Fruit fly (Drosophila melanogaster) whole organism, prepupa: ENCODE measurements around the gene Grip128.

ENCODE experiments used
- CG10669 ChIP-seq: fragments of 200-800 bp; sonication (Bioruptor generic); optimal IDR thresholded peaks from 3 replicates; lab custom pipeline; 2018; ENCODE audit warnings: missing biosample characterization, mild to moderate bottlenecking, missing genetic modification characterization, moderate library complexity
- CG11294 ChIP-seq: fragments of 200-800 bp; sonication (Bioruptor generic); IDR thresholded peaks from 2 replicates; pipeline ENCODE4 v1.3.6; 2022; ENCODE audit warnings: missing biosample characterization, missing genetic modification characterization
- CG11762 ChIP-seq: fragments of 200-800 bp; sonication (Bioruptor generic); optimal IDR thresholded peaks from 3 replicates; lab custom pipeline; 2016; ENCODE audit warnings: missing biosample characterization, missing genetic modification characterization; ENCODE audit not compliant: insufficient read depth
- CG11902 ChIP-seq: fragments of 200-800 bp; sonication (Bioruptor generic); optimal IDR thresholded peaks from 3 replicates; lab custom pipeline; 2016; ENCODE audit warnings: missing biosample characterization, missing genetic modification characterization
- CG15336 ChIP-seq: fragments of 200-800 bp; sonication (Bioruptor generic); IDR thresholded peaks from 2 replicates; pipeline ENCODE4 v1.3.6; 2022; ENCODE audit warnings: missing biosample characterization, missing genetic modification characterization
- CG1621 ChIP-seq: fragments of 200-800 bp; sonication (Bioruptor generic); optimal IDR thresholded peaks from 3 replicates; lab custom pipeline; 2018; ENCODE audit warnings: missing biosample characterization, mild to moderate bottlenecking, missing genetic modification characterization
- CG3032 ChIP-seq: fragments of 200-800 bp; optimal IDR thresholded peaks from 2 replicates; lab custom pipeline; 2019; ENCODE audit warnings: missing biosample characterization, mild to moderate bottlenecking, missing genetic modification characterization, moderate library complexity
- CG31627 ChIP-seq: fragments of 200-800 bp; sonication (Bioruptor generic); optimal IDR thresholded peaks from 3 replicates; lab custom pipeline; 2016; ENCODE audit warnings: missing biosample characterization, missing genetic modification characterization
- CG32006 ChIP-seq: fragments of 200-800 bp; sonication (Bioruptor generic); optimal IDR thresholded peaks from 3 replicates; lab custom pipeline; 2017; ENCODE audit warnings: missing biosample characterization, mild to moderate bottlenecking, missing genetic modification characterization
- CG4318 ChIP-seq: fragments of 200-800 bp; sonication (Bioruptor generic); optimal IDR thresholded peaks from 3 replicates; lab custom pipeline; 2017; ENCODE audit warnings: missing biosample characterization, mild to moderate bottlenecking, missing genetic modification characterization
- CG6163 ChIP-seq: fragments of 200-800 bp; sonication (Bioruptor generic); IDR thresholded peaks from 3 replicates; pipeline ENCODE4 v1.3.6; 2022; ENCODE audit warnings: missing biosample characterization, missing genetic modification characterization
- CG6276 ChIP-seq: fragments of 200-800 bp; sonication (Bioruptor generic); optimal IDR thresholded peaks from 2 replicates; lab custom pipeline; 2017; ENCODE audit warnings: missing biosample characterization, mild to moderate bottlenecking, missing genetic modification characterization
- CG6792 ChIP-seq: fragments of 200-800 bp; sonication (Bioruptor generic); optimal IDR thresholded peaks from 3 replicates; lab custom pipeline; 2016; ENCODE audit warnings: missing biosample characterization, missing genetic modification characterization
- CG6808 ChIP-seq: fragments of 200-800 bp; sonication (Bioruptor generic); optimal IDR thresholded peaks from 3 replicates; lab custom pipeline; 2017; ENCODE audit warnings: missing biosample characterization, missing genetic modification characterization, mild to moderate bottlenecking, moderate library complexity, missing genetic modification reagents
- CG6854 ChIP-seq: fragments of 200-800 bp; sonication (Bioruptor generic); optimal IDR thresholded peaks from 2 replicates; lab custom pipeline; 2017; ENCODE audit warnings: missing biosample characterization, mild to moderate bottlenecking, missing genetic modification characterization
- CG7368 ChIP-seq: fragments of 200-800 bp; sonication (Bioruptor generic); optimal IDR thresholded peaks from 3 replicates; lab custom pipeline; 2016; ENCODE audit warnings: missing biosample characterization, missing genetic modification characterization
- CG8119 ChIP-seq: fragments of 200-800 bp; sonication (Bioruptor generic); IDR thresholded peaks from 3 replicates; pipeline ENCODE4 v1.3.6; 2022; ENCODE audit warnings: missing biosample characterization, missing genetic modification characterization
- CG8319 ChIP-seq: fragments of 200-800 bp; sonication (Bioruptor generic); optimal IDR thresholded peaks from 3 replicates; lab custom pipeline; 2016; ENCODE audit warnings: missing biosample characterization, missing genetic modification characterization
- CG8632 ChIP-seq: fragments of 200-800 bp; sonication (Bioruptor generic); optimal IDR thresholded peaks from 3 replicates; lab custom pipeline; 2016; ENCODE audit warnings: missing biosample characterization, missing genetic modification characterization
- Eip75B ChIP-seq: fragments of 200-800 bp; sonication (Bioruptor generic); optimal IDR thresholded peaks from 3 replicates; lab custom pipeline; 2016; ENCODE audit warnings: missing biosample characterization, missing genetic modification characterization
- Eip78C ChIP-seq: fragments of 200-800 bp; sonication (Bioruptor generic); peaks from one replicate; lab custom pipeline; 2016; ENCODE audit warnings: missing biosample characterization, missing genetic modification characterization
- Eip93F ChIP-seq: fragments of 200-800 bp; sonication (Bioruptor generic); optimal IDR thresholded peaks from 2 replicates; lab custom pipeline; 2016; ENCODE audit warnings: missing biosample characterization, mild to moderate bottlenecking, missing genetic modification characterization
- Ets21C ChIP-seq: fragments of 200-800 bp; sonication (Bioruptor generic); optimal IDR thresholded peaks from 3 replicates; lab custom pipeline; 2016; ENCODE audit warnings: missing biosample characterization, missing genetic modification characterization
- Ets96B ChIP-seq: fragments of 200-800 bp; optimal IDR thresholded peaks from 2 replicates; lab custom pipeline; 2019; ENCODE audit warnings: missing biosample characterization, mild to moderate bottlenecking, missing genetic modification characterization, moderate library complexity
- Gug ChIP-seq: fragments of 200-800 bp; sonication (Bioruptor generic); IDR thresholded peaks from 2 replicates; pipeline ENCODE4 v1.3.6; 2022; ENCODE audit warnings: missing biosample characterization, missing genetic modification characterization
- Hr38 ChIP-seq: sonication (Bioruptor generic); optimal IDR thresholded peaks from 2 replicates; lab custom pipeline; 2016; ENCODE audit warnings: missing biosample characterization, missing genetic modification characterization
- Hr39 ChIP-seq: fragments of 200-800 bp; sonication (Bioruptor generic); optimal IDR thresholded peaks from 2 replicates; lab custom pipeline; 2016; ENCODE audit warnings: missing biosample characterization, missing genetic modification characterization
- Hr4 ChIP-seq: fragments of 200-800 bp; sonication (Bioruptor generic); optimal IDR thresholded peaks from 3 replicates; lab custom pipeline; 2016; ENCODE audit warnings: missing biosample characterization, missing genetic modification characterization
- Lpt ChIP-seq: fragments of 200-800 bp; sonication (Bioruptor generic); optimal IDR thresholded peaks from 3 replicates; lab custom pipeline; 2016; ENCODE audit warnings: missing biosample characterization, missing genetic modification characterization
- OdsH ChIP-seq: fragments of 200-800 bp; sonication (Bioruptor generic); optimal IDR thresholded peaks from 3 replicates; lab custom pipeline; 2016; ENCODE audit warnings: missing biosample characterization, missing genetic modification characterization
- Smox ChIP-seq: fragments of 200-800 bp; sonication (Bioruptor generic); optimal IDR thresholded peaks from 3 replicates; lab custom pipeline; 2016; ENCODE audit warnings: missing biosample characterization, missing genetic modification characterization
- Sox102F ChIP-seq: fragments of 200-800 bp; sonication (Bioruptor generic); optimal IDR thresholded peaks from 2 replicates; lab custom pipeline; 2016; ENCODE audit warnings: missing biosample characterization, mild to moderate bottlenecking, missing genetic modification characterization
- Sox14 ChIP-seq: fragments of 200-800 bp; sonication (Bioruptor generic); optimal IDR thresholded peaks from 3 replicates; lab custom pipeline; 2016; ENCODE audit warnings: missing biosample characterization, missing genetic modification characterization
- Sox15 ChIP-seq: fragments of 200-800 bp; sonication (Bioruptor generic); optimal IDR thresholded peaks from 3 replicates; lab custom pipeline; 2016; ENCODE audit warnings: missing biosample characterization, missing genetic modification characterization
- achi ChIP-seq: fragments of 200-800 bp; sonication (Bioruptor generic); optimal IDR thresholded peaks from 3 replicates; lab custom pipeline; 2016; ENCODE audit warnings: missing biosample characterization, missing genetic modification characterization
- cyc ChIP-seq: fragments of 200-800 bp; sonication (Bioruptor generic); optimal IDR thresholded peaks from 3 replicates; lab custom pipeline; 2016; ENCODE audit warnings: missing biosample characterization, missing genetic modification characterization
- dac ChIP-seq: fragments of 200-800 bp; sonication (Bioruptor generic); optimal IDR thresholded peaks from 2 replicates; lab custom pipeline; 2017; ENCODE audit warnings: missing biosample characterization, mild to moderate bottlenecking, missing genetic modification characterization
- dsx ChIP-seq: fragments of 200-800 bp; optimal IDR thresholded peaks from 3 replicates; lab custom pipeline; 2019; ENCODE audit warnings: missing biosample characterization, mild to moderate bottlenecking, missing genetic modification characterization, moderate library complexity; ENCODE audit not compliant: poor library complexity, severe bottlenecking
- eg ChIP-seq: fragments of 200-800 bp; sonication (Bioruptor generic); IDR thresholded peaks from 3 replicates; pipeline ENCODE4 v1.3.6; 2022; ENCODE audit warnings: missing biosample characterization, missing genetic modification characterization
- esn ChIP-seq: fragments of 200-800 bp; sonication (Bioruptor generic); optimal IDR thresholded peaks from 2 replicates; lab custom pipeline; 2016; ENCODE audit warnings: missing biosample characterization, mild to moderate bottlenecking, missing genetic modification characterization, moderate library complexity
- fd85E ChIP-seq: fragments of 200-800 bp; sonication (Bioruptor generic); optimal IDR thresholded peaks from 3 replicates; lab custom pipeline; 2016; ENCODE audit warnings: missing biosample characterization, missing genetic modification characterization
- lz ChIP-seq: fragments of 200-800 bp; sonication (Bioruptor generic); optimal IDR thresholded peaks from 3 replicates; lab custom pipeline; 2016; ENCODE audit warnings: missing biosample characterization, missing genetic modification characterization
- net ChIP-seq: fragments of 200-800 bp; sonication (Bioruptor generic); optimal IDR thresholded peaks from 3 replicates; lab custom pipeline; 2016; ENCODE audit warnings: missing biosample characterization, missing genetic modification characterization
- spab ChIP-seq: fragments of 200-800 bp; sonication (Bioruptor generic); optimal IDR thresholded peaks from 2 replicates; lab custom pipeline; 2017; ENCODE audit warnings: missing biosample characterization, mild to moderate bottlenecking, missing genetic modification characterization, missing genetic modification reagents
- ss ChIP-seq, 2 experiments: fragments of 200-800 bp; sonication (Bioruptor generic); optimal IDR thresholded peaks; 2 replicates in 1 of 2; 3 replicates in 1 of 2; lab custom pipeline; 2017 to 2018; ENCODE audit warnings: mild to moderate bottlenecking in 2 of 2, missing biosample characterization in 2 of 2, missing genetic modification characterization in 2 of 2, moderate library complexity in 1 of 2
- topi ChIP-seq: fragments of 200-800 bp; sonication (Bioruptor generic); optimal IDR thresholded peaks from 3 replicates; lab custom pipeline; 2016; ENCODE audit warnings: missing biosample characterization, missing genetic modification characterization
- vri ChIP-seq: fragments of 200-800 bp; sonication (Bioruptor generic); optimal IDR thresholded peaks from 3 replicates; lab custom pipeline; 2016; ENCODE audit warnings: missing biosample characterization, mild to moderate bottlenecking, missing genetic modification characterization

Grip128 gene

dm6 chrX:15498791-15499190 is 26.9 kb upstream of the Grip128 start (continued):
- TF ChIP-seq CG32006 (GFP tag; lab: Kevin White, UChicago) (no peak), CG15336 (GFP tag; lab: Robert Waterston, UW) (no peak), Eip93F (no peak), Ets21C (GFP tag; lab: Kevin White, UChicago) (no peak), CG8632 (GFP tag; lab: Kevin White, UChicago) (no peak), CG7368 (no peak), CG6276 (no peak), CG11902 (GFP tag; lab: Kevin White, UChicago) (no peak), fd85E (GFP tag; lab: Kevin White, UChicago) (no peak), esn (peak; percentile 37), CG8119 (GFP tag; lab: Robert Waterston, UW) (0 out of 3 replicates have a peak, but pooled peaks have one; percentile 14), CG1621 (tag; lab: Kevin White, UChicago) (peak; percentile 70), topi (GFP tag; lab: Kevin White, UChicago) (peak; percentile 34), Gug (GFP tag; lab: Robert Waterston, UW) (no peak), vri (GFP tag; lab: Kevin White, UChicago) (peak; percentile 58), net (GFP tag; lab: Kevin White, UChicago) (peak; percentile 45), lz (peak; percentile 23), CG6163 (GFP tag; lab: Robert Waterston, UW) (peak; percentile 67), Ets96B (tag; lab: Kevin White, UChicago) (peak; percentile 18), spab (GFP tag; lab: Kevin White, UChicago) (no peak), Sox14 (GFP tag; lab: Kevin White, UChicago) (peak; percentile 20), dac (no peak), Hr39 (GFP tag; lab: Kevin White, UChicago) (no peak), eg (peak; percentile 55; the same call in 2 of the 3 replicates), CG8319 (GFP tag; lab: Kevin White, UChicago) (no peak), Hr4 (GFP tag; lab: Kevin White, UChicago) (no peak), Hr38 (GFP tag; lab: Kevin White, UChicago) (no peak), CG10669 (GFP tag; lab: Kevin White, UChicago) (peak; percentile 9), dsx (GFP tag; lab: Kevin White, UChicago) (peak; percentile 48), CG6792 (no peak), cyc (GFP tag; lab: Kevin White, UChicago) (no peak), CG4318 (GFP tag; lab: Kevin White, UChicago) (no peak), achi (GFP tag; lab: Kevin White, UChicago) (peak; percentile 33)

dm6 chrX:15497440-15498271 is 25.7 kb upstream of the Grip128 start:
- TF ChIP-seq eg (no peak), CG1621 (tag; lab: Kevin White, UChicago) (no peak), CG6276 (no peak), CG31627 (no peak), dac (no peak), Smox (GFP tag; lab: Kevin White, UChicago) (no peak), vri (GFP tag; lab: Kevin White, UChicago) (no peak), CG10669 (GFP tag; lab: Kevin White, UChicago) (no peak), Sox15 (GFP tag; lab: Kevin White, UChicago) (no peak), Eip75B (GFP tag; lab: Kevin White, UChicago) (no peak), Ets96B (tag; lab: Kevin White, UChicago) (no peak), topi (GFP tag; lab: Kevin White, UChicago) (no peak), CG6808 (GFP tag; lab: Kevin White, UChicago) (no peak), Hr39 (GFP tag; lab: Kevin White, UChicago) (no peak), Sox102F (GFP tag; lab: Kevin White, UChicago) (no peak), Eip78C (GFP tag; lab: Kevin White, UChicago) (peak; percentile 71), Lpt (GFP tag; lab: Kevin White, UChicago) (no peak), fd85E (GFP tag; lab: Kevin White, UChicago) (no peak), Gug (GFP tag; lab: Robert Waterston, UW) (no peak), CG11762 (GFP tag; lab: Kevin White, UChicago) (no peak), CG3032 (tag; lab: Kevin White, UChicago) (no peak), CG8632 (GFP tag; lab: Kevin White, UChicago) (no peak), CG6854 (GFP tag; lab: Kevin White, UChicago) (no peak), OdsH (GFP tag; lab: Kevin White, UChicago) (no peak), CG4318 (GFP tag; lab: Kevin White, UChicago) (no peak), CG11294 (GFP tag; lab: Robert Waterston, UW) (no peak), cyc (GFP tag; lab: Kevin White, UChicago) (no peak), Hr4 (GFP tag; lab: Kevin White, UChicago) (no peak), ss (GFP tag; optimal IDR thresholded peaks at IDR 0.05; lab: Kevin White, UChicago) (peak in 1 of 2 experiments; percentile 41), Ets21C (GFP tag; lab: Kevin White, UChicago) (no peak)
